Worm (Caenorhabditis elegans) whole organism, L1 larva: ENCODE results near the gene tab-1.

Experiments used
- F16B12.6 ChIP-seq: fragments of 150-350 bp; optimal IDR thresholded peaks from 2 replicates; lab custom pipeline; 2014; ENCODE audit warnings: missing biosample characterization, missing genetic modification characterization
- Y116A8C.19 ChIP-seq: sonication (generic microtip); optimal IDR thresholded peaks from 2 replicates; lab custom pipeline; 2016; ENCODE audit warnings: missing compliant biosample characterization, missing genetic modification characterization, borderline replicate concordance
- aha-1 ChIP-seq: fragments of 150-350 bp; optimal IDR thresholded peaks from 2 replicates; lab custom pipeline; 2014; ENCODE audit warnings: missing biosample characterization, missing genetic modification characterization
- alr-1 ChIP-seq: fragments of 200-800 bp; sonication (Bioruptor generic); optimal IDR thresholded peaks from 2 replicates; lab custom pipeline; 2018; ENCODE audit warnings: borderline replicate concordance, mild to moderate bottlenecking, missing genetic modification characterization, missing compliant biosample characterization
- aly-2 ChIP-seq: fragments of 150-350 bp; optimal IDR thresholded peaks from 2 replicates; lab custom pipeline; 2014; ENCODE audit warnings: missing biosample characterization, missing genetic modification characterization
- ama-1 ChIP-seq: fragments of 150-350 bp; optimal IDR thresholded peaks from 2 replicates; lab custom pipeline; 2014
- blmp-1 ChIP-seq: fragments of 150-350 bp; optimal IDR thresholded peaks from 2 replicates; lab custom pipeline; 2014; ENCODE audit warnings: missing biosample characterization, missing genetic modification characterization
- ceh-63 ChIP-seq: fragments of 200-800 bp; sonication (Bioruptor generic); optimal IDR thresholded peaks from 2 replicates; lab custom pipeline; 2018; ENCODE audit warnings: mild to moderate bottlenecking, missing genetic modification characterization, missing compliant biosample characterization
- ceh-8 ChIP-seq: fragments of 200-800 bp; sonication (Bioruptor generic); optimal IDR thresholded peaks from 2 replicates; lab custom pipeline; 2018; ENCODE audit warnings: mild to moderate bottlenecking, missing genetic modification characterization, moderate library complexity, missing compliant biosample characterization
- ceh-82 ChIP-seq, 3 experiments: fragments of 150-350 bp in 1 of 3; sonication (generic microtip) in 2 of 3; optimal IDR thresholded peaks; 2 replicates each; lab custom pipeline; 2014 to 2017; ENCODE audit warnings: missing biosample characterization in 3 of 3, missing genetic modification characterization in 3 of 3
- ceh-90 ChIP-seq: sonication (generic microtip); optimal IDR thresholded peaks from 2 replicates; lab custom pipeline; 2016; ENCODE audit warnings: missing genetic modification characterization, missing compliant biosample characterization
- ces-1 ChIP-seq: fragments of 150-350 bp; optimal IDR thresholded peaks from 2 replicates; lab custom pipeline; 2014; ENCODE audit warnings: missing biosample characterization, missing genetic modification reagents, missing genetic modification characterization
- dpl-1 ChIP-seq, 3 experiments: fragments of 150-350 bp in 2 of 3; sonication (generic microtip) in 1 of 3; optimal IDR thresholded peaks; 2 replicates each; lab custom pipeline; 2014 to 2017; ENCODE audit warnings: missing biosample characterization in 3 of 3, missing genetic modification characterization in 3 of 3, missing genetic modification reagents in 3 of 3
- egl-13 ChIP-seq: sonication (generic microtip); optimal IDR thresholded peaks from 2 replicates; lab custom pipeline; 2016; ENCODE audit warnings: missing genotype, missing genetic modification reagents, missing genetic modification characterization, missing compliant biosample characterization
- elt-2 ChIP-seq: sonication (generic microtip); optimal IDR thresholded peaks from 2 replicates; lab custom pipeline; 2016; ENCODE audit warnings: missing genetic modification characterization, mild to moderate bottlenecking, inconsistent platforms, missing compliant biosample characterization, missing genetic modification reagents
- elt-3 ChIP-seq, 6 experiments: fragments of 150-350 bp in 1 of 6; sonication (generic microtip); optimal IDR thresholded peaks; 2 replicates each; lab custom pipeline; 2017 to 2018; ENCODE audit warnings: missing biosample characterization in 6 of 6, missing genetic modification characterization in 6 of 6, inconsistent platforms in 1 of 6
- fkh-10 ChIP-seq: sonication (generic microtip); optimal IDR thresholded peaks from 2 replicates; lab custom pipeline; 2017; ENCODE audit warnings: missing biosample characterization, missing genetic modification reagents, missing genetic modification characterization
- fkh-4 ChIP-seq: sonication (generic microtip); optimal IDR thresholded peaks from 2 replicates; lab custom pipeline; 2016; ENCODE audit warnings: missing compliant biosample characterization, missing genetic modification characterization, borderline replicate concordance
- fkh-8 ChIP-seq: sonication (generic microtip); optimal IDR thresholded peaks from 2 replicates; lab custom pipeline; 2016; ENCODE audit warnings: mild to moderate bottlenecking, missing genetic modification characterization, missing compliant biosample characterization
- grh-1 ChIP-seq: fragments of 200-800 bp; sonication (Bioruptor generic); IDR thresholded peaks from 2 replicates; pipeline ENCODE4 v1.3.6; 2022; ENCODE audit warnings: missing genetic modification reagents, missing genetic modification characterization, missing compliant biosample characterization
- hlh-4 ChIP-seq: sonication (generic microtip); optimal IDR thresholded peaks from 2 replicates; lab custom pipeline; 2016; ENCODE audit warnings: mild to moderate bottlenecking, missing genetic modification characterization, missing compliant biosample characterization
- irx-1 ChIP-seq: sonication (generic microtip); optimal IDR thresholded peaks from 2 replicates; lab custom pipeline; 2016; ENCODE audit warnings: missing genetic modification characterization, missing compliant biosample characterization
- isw-1 ChIP-seq: fragments of 200-800 bp; sonication (Bioruptor generic); IDR thresholded peaks from 2 replicates; pipeline ENCODE4 v1.3.6; 2022; ENCODE audit warnings: missing genetic modification characterization, missing compliant biosample characterization
- lin-14 ChIP-seq: fragments of 200-800 bp; sonication (Bioruptor generic); optimal IDR thresholded peaks from 2 replicates; lab custom pipeline; 2018; ENCODE audit warnings: mild to moderate bottlenecking, missing genetic modification characterization, moderate library complexity, missing compliant biosample characterization
- lin-15B ChIP-seq: fragments of 150-350 bp; sonication (generic microtip); optimal IDR thresholded peaks from 3 replicates; lab custom pipeline; 2014; ENCODE audit warnings: missing biosample characterization, missing genetic modification characterization
- lin-39 ChIP-seq: fragments of 150-350 bp; optimal IDR thresholded peaks from 2 replicates; lab custom pipeline; 2014; ENCODE audit warnings: missing biosample characterization, missing genetic modification reagents, missing genetic modification characterization
- lir-3 ChIP-seq: sonication (generic microtip); optimal IDR thresholded peaks from 2 replicates; lab custom pipeline; 2016; ENCODE audit warnings: mild to moderate bottlenecking, missing genetic modification characterization, moderate library complexity, missing compliant biosample characterization; ENCODE audit not compliant: poor library complexity
- lsy-2 ChIP-seq, 2 experiments: fragments of 150-350 bp; optimal IDR thresholded peaks; 2 replicates each; lab custom pipeline; 2014; ENCODE audit warnings: missing biosample characterization in 2 of 2, missing genetic modification characterization in 2 of 2
- mab-9 ChIP-seq: fragments of 200-800 bp; sonication (Bioruptor generic); IDR thresholded peaks from 2 replicates; pipeline ENCODE4 v1.3.6; 2022; ENCODE audit warnings: missing genetic modification reagents, missing genetic modification characterization, missing compliant biosample characterization
- mef-2 ChIP-seq: fragments of 150-350 bp; optimal IDR thresholded peaks from 2 replicates; lab custom pipeline; 2014; ENCODE audit warnings: missing biosample characterization, missing genetic modification characterization
- mep-1 ChIP-seq: fragments of 150-350 bp; optimal IDR thresholded peaks from 2 replicates; lab custom pipeline; 2014; ENCODE audit warnings: missing biosample characterization, missing genetic modification characterization
- nhr-19 ChIP-seq: fragments of 200-800 bp; sonication (Bioruptor generic); conservative IDR thresholded peaks from 2 replicates; pipeline ENCODE4 v1.3.6; 2022; ENCODE audit warnings: missing genetic modification characterization, missing compliant biosample characterization
- nhr-20 ChIP-seq: sonication (generic microtip); optimal IDR thresholded peaks from 2 replicates; lab custom pipeline; 2016; ENCODE audit warnings: mild to moderate bottlenecking, missing genetic modification characterization, missing compliant biosample characterization
- nhr-237 ChIP-seq: fragments of 150-350 bp; optimal IDR thresholded peaks from 2 replicates; lab custom pipeline; 2014; ENCODE audit warnings: missing biosample characterization, missing genetic modification characterization
- nhr-47 ChIP-seq: sonication (generic microtip); optimal IDR thresholded peaks from 2 replicates; lab custom pipeline; 2016; ENCODE audit warnings: mild to moderate bottlenecking, missing genetic modification characterization, moderate library complexity, missing compliant biosample characterization
- nhr-76 ChIP-seq: sonication (generic microtip); optimal IDR thresholded peaks from 2 replicates; lab custom pipeline; 2017; ENCODE audit warnings: missing biosample characterization, missing genetic modification characterization
- nhr-77 ChIP-seq: fragments of 150-350 bp; optimal IDR thresholded peaks from 2 replicates; lab custom pipeline; 2014; ENCODE audit warnings: missing biosample characterization, missing genetic modification characterization
- nhr-85 ChIP-seq: sonication (generic microtip); peaks from one replicate; lab custom pipeline; 2016; ENCODE audit warnings: missing genetic modification characterization, inconsistent platforms, missing compliant biosample characterization
- pag-3 ChIP-seq: sonication (generic microtip); optimal IDR thresholded peaks from 2 replicates; lab custom pipeline; 2017; ENCODE audit warnings: missing genetic modification characterization, mild to moderate bottlenecking, missing compliant biosample characterization, antibody characterized with exemption, borderline replicate concordance; ENCODE audit not compliant: insufficient read depth
- pax-3 ChIP-seq: fragments of 200-800 bp; sonication (Bioruptor generic); optimal IDR thresholded peaks from 2 replicates; lab custom pipeline; 2018; ENCODE audit warnings: mild to moderate bottlenecking, missing genetic modification characterization, moderate library complexity, missing compliant biosample characterization
- pqm-1 ChIP-seq: sonication (generic microtip); optimal IDR thresholded peaks from 3 replicates; lab custom pipeline; 2017; ENCODE audit warnings: missing biosample characterization, missing genetic modification characterization
- rnt-1 ChIP-seq: sonication (generic microtip); optimal IDR thresholded peaks from 2 replicates; lab custom pipeline; 2016; ENCODE audit warnings: mild to moderate bottlenecking, missing genetic modification characterization, moderate library complexity, missing compliant biosample characterization
- skn-1 ChIP-seq: fragments of 150-350 bp; optimal IDR thresholded peaks from 2 replicates; lab custom pipeline; 2014; ENCODE audit warnings: missing biosample characterization, missing genetic modification characterization
- snpc-4 ChIP-seq: fragments of 150-350 bp; optimal IDR thresholded peaks from 2 replicates; lab custom pipeline; 2014; ENCODE audit warnings: missing biosample characterization, missing genetic modification characterization
- snu-23 ChIP-seq: sonication (generic microtip); optimal IDR thresholded peaks from 2 replicates; lab custom pipeline; 2016; ENCODE audit warnings: missing genetic modification characterization, missing compliant biosample characterization
- sox-4 ChIP-seq: sonication (generic microtip); optimal IDR thresholded peaks from 2 replicates; lab custom pipeline; 2016; ENCODE audit warnings: missing genetic modification characterization, missing compliant biosample characterization
- sup-37 ChIP-seq: fragments of 200-800 bp; sonication (Bioruptor generic); optimal IDR thresholded peaks from 2 replicates; lab custom pipeline; 2018; ENCODE audit warnings: mild to moderate bottlenecking, missing genetic modification characterization, missing compliant biosample characterization
- tlp-1 ChIP-seq: fragments of 150-350 bp; optimal IDR thresholded peaks from 2 replicates; lab custom pipeline; 2014; ENCODE audit warnings: missing biosample characterization, missing genetic modification characterization
- unc-130 ChIP-seq: fragments of 150-350 bp; optimal IDR thresholded peaks from 2 replicates; lab custom pipeline; 2017; ENCODE audit warnings: missing biosample characterization, missing genetic modification characterization, inconsistent platforms
- unc-62 ChIP-seq: fragments of 150-350 bp; optimal IDR thresholded peaks from 2 replicates; lab custom pipeline; 2014; ENCODE audit warnings: missing biosample characterization, missing genetic modification reagents, missing genetic modification characterization
- ztf-4 ChIP-seq: fragments of 150-350 bp; optimal IDR thresholded peaks from 2 replicates; lab custom pipeline; 2014; ENCODE audit warnings: missing biosample characterization, missing genetic modification characterization

Gene tab-1

DNA sequence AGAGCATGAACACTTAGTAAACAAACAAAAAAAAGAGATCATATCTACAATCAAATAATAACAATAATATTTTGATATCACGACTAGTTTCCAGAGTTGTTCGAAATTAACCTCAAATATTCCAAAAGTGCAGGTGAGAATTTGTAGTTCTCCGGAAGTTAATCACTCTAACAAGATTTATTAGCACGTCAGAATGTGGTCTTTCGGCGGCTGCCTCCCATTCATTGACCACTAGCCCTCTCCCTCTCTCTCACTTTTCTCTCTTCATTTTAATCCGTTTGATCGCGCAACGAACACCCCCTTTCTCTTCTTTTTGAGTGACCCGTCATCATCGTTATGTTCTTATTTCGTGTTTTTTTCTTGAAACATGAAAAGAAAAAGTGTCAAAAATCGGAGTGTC lies 22.6 kb downstream of the tab-1 start (continued):
- no peak for TF ChIP-seq elt-3 (tag; optimal IDR thresholded peaks at IDR 0.05; lab: Kevin White, UChicago)
- no peak for TF ChIP-seq ztf-4
- TF ChIP-seq mab-9 = no peak
- TF ChIP-seq elt-2 = no peak
- TF ChIP-seq nhr-237 = no peak
- TF ChIP-seq aly-2 = no peak
- no peak for TF ChIP-seq unc-130
- TF ChIP-seq mep-1 (tag; lab: Kevin White, UChicago) = no peak
- TF ChIP-seq F16B12.6 = no peak
- TF ChIP-seq nhr-85 = peak; percentile 89
- TF ChIP-seq mef-2 (tag; lab: Kevin White, UChicago) = no peak
- TF ChIP-seq dpl-1 (GFP tag; optimal IDR thresholded peaks at IDR 0.05; lab: Kevin White, UChicago) = no peak
- no peak for TF ChIP-seq ceh-8 (GFP tag; lab: Kevin White, UChicago)
- TF ChIP-seq irx-1 (tag; lab: Kevin White, UChicago) = peak; percentile 6
- TF ChIP-seq lin-15B (tag; lab: Kevin White, UChicago) = no peak
- TF ChIP-seq ces-1 (GFP tag; lab: Kevin White, UChicago) = no peak
- TF ChIP-seq ceh-90 (tag; lab: Kevin White, UChicago) = no peak
- peak; percentile 33 for TF ChIP-seq nhr-47 (tag; lab: Kevin White, UChicago)
- TF ChIP-seq grh-1 = no peak
- TF ChIP-seq ceh-82 (tag; optimal IDR thresholded peaks at IDR 0.05; lab: Kevin White, UChicago) = peak in 1 of 3 experiments; percentile 5
- no peak for TF ChIP-seq aha-1 (tag; lab: Kevin White, UChicago)

DNA sequence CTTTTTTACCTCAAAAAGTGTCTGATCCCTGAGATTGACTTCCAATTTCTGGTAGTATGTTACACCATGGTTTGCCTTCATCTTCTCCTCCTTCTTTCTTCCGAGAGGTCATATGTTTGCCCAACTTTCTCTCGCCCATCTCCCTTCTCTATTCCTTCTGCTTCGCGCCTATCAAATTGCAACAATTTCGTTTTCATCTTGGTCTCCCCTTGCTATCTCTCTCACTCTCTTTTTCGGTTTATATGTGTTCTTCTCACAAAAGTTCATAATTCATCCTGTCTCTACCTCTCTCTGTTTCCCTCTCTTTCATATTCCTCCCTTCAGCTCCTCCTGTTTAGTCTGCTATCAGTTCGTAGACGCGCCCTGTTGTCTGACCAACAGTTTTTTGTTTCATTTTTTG lies 23.6 kb downstream of the tab-1 start:
- TF ChIP-seq mef-2 (tag; lab: Kevin White, UChicago) (no peak), pqm-1 (tag; lab: Kevin White, UChicago) (no peak), snu-23 (peak; percentile 33), ceh-8 (GFP tag; lab: Kevin White, UChicago) (no peak), snpc-4 (tag; lab: Kevin White, UChicago) (no peak), rnt-1 (peak; percentile 35), nhr-47 (tag; lab: Kevin White, UChicago) (no peak), lin-39 (tag; lab: Kevin White, UChicago) (no peak), fkh-4 (no peak), Y116A8C.19 (tag; lab: Kevin White, UChicago) (no peak), pag-3 (tag; lab: Kevin White, UChicago) (no peak), sup-37 (GFP tag; lab: Kevin White, UChicago) (no peak), skn-1 (tag; lab: Kevin White, UChicago) (peak; percentile 23), ama-1 (no peak), ceh-63 (GFP tag; lab: Kevin White, UChicago) (no peak), tlp-1 (tag; lab: Kevin White, UChicago) (no peak), aha-1 (tag; lab: Kevin White, UChicago) (no peak), unc-62 (GFP tag; lab: Kevin White, UChicago) (no peak), lin-14 (peak; percentile 76), hlh-4 (no peak), blmp-1 (peak; percentile 99), nhr-20 (tag; lab: Kevin White, UChicago) (peak; percentile 60), fkh-10 (no peak), grh-1 (no peak), nhr-76 (no peak), aly-2 (no peak), irx-1 (tag; lab: Kevin White, UChicago) (no peak), lsy-2 (tag; optimal IDR thresholded peaks at IDR 0.05; lab: Kevin White, UChicago) (peak in 1 of 2 experiments; percentile 62), alr-1 (tag; lab: Kevin White, UChicago) (no peak), isw-1 (GFP tag; lab: Robert Waterston, UW) (no peak), ceh-82 (tag; optimal IDR thresholded peaks at IDR 0.05; lab: Kevin White, UChicago) (peak in 1 of 3 experiments; percentile 22), pax-3 (tag; lab: Kevin White, UChicago) (no peak), lir-3 (peak; percentile 10), fkh-8 (tag; lab: Kevin White, UChicago) (no peak), lin-15B (tag; lab: Kevin White, UChicago) (no peak), nhr-19 (GFP tag; lab: Robert Waterston, UW) (peak; percentile 36; the same call in 1 of the 2 replicates), dpl-1 (GFP tag; optimal IDR thresholded peaks at IDR 0.05; lab: Kevin White, UChicago) (no peak), sox-4 (no peak), nhr-77 (no peak), ztf-4 (no peak), egl-13 (tag; lab: Kevin White, UChicago) (no peak)
